Worm (Caenorhabditis elegans) whole organism, L2 larva: ENCODE results near the gene cat-4.

Source experiments
- egl-27 ChIP-seq: sonication (generic microtip); optimal IDR thresholded peaks from 3 replicates; lab custom pipeline; 2017; ENCODE audit warnings: missing biosample characterization, missing genetic modification reagents, missing genetic modification characterization
- nhr-12 ChIP-seq: fragments of 150-350 bp; optimal IDR thresholded peaks from 2 replicates; lab custom pipeline; 2014; ENCODE audit warnings: missing biosample characterization, missing genetic modification characterization
- ztf-11 ChIP-seq: sonication (generic microtip); optimal IDR thresholded peaks from 2 replicates; lab custom pipeline; 2017; ENCODE audit warnings: missing biosample characterization, missing genetic modification characterization

DNA sequence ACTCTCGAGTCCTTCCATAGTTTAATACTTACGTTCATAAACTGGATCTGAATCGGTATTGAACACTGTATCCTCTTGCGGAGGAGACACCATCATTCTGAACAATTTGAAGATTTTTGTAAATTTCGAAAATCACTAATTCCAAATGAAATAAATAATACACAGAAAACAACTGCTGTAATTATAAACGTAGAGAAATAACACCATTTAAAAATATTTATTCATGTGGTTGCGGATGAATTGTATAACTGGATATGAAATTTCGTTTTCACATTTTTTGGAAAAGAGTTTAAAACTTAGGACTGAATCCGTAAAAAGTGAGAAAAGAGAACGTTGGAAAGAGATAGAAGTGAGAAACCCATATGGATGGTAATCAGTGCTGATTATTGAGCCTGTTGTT lies 13.5 kb downstream of the cat-4 start, which contains the start of gene mics-1:
- TF ChIP-seq nhr-12 (tag; lab: Kevin White, UChicago) (no peak), ztf-11 (no peak), egl-27 (tag; lab: Kevin White, UChicago) (no peak)
